Fruit fly (Drosophila melanogaster) Kc167 (cell line): ENCODE measurements around the gene mRpL48.

Experiments used
- Myc ChIP-seq: fragments of >200 bp; optimal IDR thresholded peaks from 2 replicates; lab custom pipeline; 2017; ENCODE audit warnings: missing external identifiers
- h ChIP-seq: fragments of >200 bp; optimal IDR thresholded peaks from 3 replicates; lab custom pipeline; 2018; ENCODE audit warnings: missing external identifiers
- insv ChIP-seq: fragments of >200 bp; optimal IDR thresholded peaks from 3 replicates; lab custom pipeline; 2018; ENCODE audit warnings: missing external identifiers
- psq ChIP-seq: fragments of >200 bp; optimal IDR thresholded peaks from 2 replicates; lab custom pipeline; 2017; ENCODE audit warnings: missing external identifiers
- ttk ChIP-seq: sonication (Bioruptor generic); optimal IDR thresholded peaks from 2 replicates; lab custom pipeline; 2017; ENCODE audit warnings: missing external identifiers

- TF ChIP-seq Myc (lab: Kevin White, UChicago), result no peak
- TF ChIP-seq insv (lab: Kevin White, UChicago), result no peak
- no peak for TF ChIP-seq h (lab: Kevin White, UChicago)
- no peak for TF ChIP-seq psq (lab: Kevin White, UChicago)
- no peak for TF ChIP-seq ttk (lab: Kevin White, UChicago)
Observed at dm6 chr2L:1743800-1744199, 33.5 kb downstream of the mRpL48 start.
